Fruit fly (Drosophila melanogaster) whole organism, pupa: ENCODE measurements around the gene CG33966.

Experiments used
- CG12605 ChIP-seq: fragments of 200-800 bp; sonication (Bioruptor generic); IDR thresholded peaks from 2 replicates; pipeline ENCODE4 v1.3.6; 2022; ENCODE audit warnings: missing biosample characterization, missing genetic modification characterization
- CG14655 ChIP-seq: fragments of 200-800 bp; sonication (Bioruptor generic); optimal IDR thresholded peaks from 3 replicates; lab custom pipeline; 2017; ENCODE audit warnings: mild to moderate bottlenecking, missing biosample characterization, missing genetic modification reagents, missing genetic modification characterization
- CG15710 ChIP-seq: fragments of 200-800 bp; sonication (Bioruptor generic); optimal IDR thresholded peaks from 2 replicates; lab custom pipeline; 2018; ENCODE audit warnings: missing biosample characterization, mild to moderate bottlenecking, missing genetic modification characterization, moderate library complexity
- CG4496 ChIP-seq: fragments of 200-800 bp; sonication (Bioruptor generic); IDR thresholded peaks from 3 replicates; pipeline ENCODE4 v1.3.6; 2022; ENCODE audit warnings: missing biosample characterization, missing genetic modification characterization
- D1 ChIP-seq: fragments of 200-800 bp; sonication (Bioruptor generic); optimal IDR thresholded peaks from 2 replicates; lab custom pipeline; 2018; ENCODE audit warnings: missing biosample characterization, mild to moderate bottlenecking, missing genetic modification characterization, moderate library complexity
- EcR ChIP-seq: fragments of 200-800 bp; sonication (Bioruptor generic); optimal IDR thresholded peaks from 3 replicates; lab custom pipeline; 2019; ENCODE audit warnings: missing biosample characterization, missing genetic modification characterization, mild to moderate bottlenecking, moderate library complexity, missing genetic modification reagents
- fd96Ca ChIP-seq: fragments of 200-800 bp; sonication (Bioruptor generic); IDR thresholded peaks from 3 replicates; pipeline ENCODE4 v1.3.6; 2022; ENCODE audit warnings: missing biosample characterization, missing genetic modification characterization
- rn ChIP-seq: fragments of 200-800 bp; sonication (Bioruptor generic); IDR thresholded peaks from 2 replicates; pipeline ENCODE4 v1.3.6; 2022; ENCODE audit warnings: missing biosample characterization, missing genetic modification characterization

- TF ChIP-seq EcR (no peak), rn (GFP tag; lab: Robert Waterston, UW) (no peak), fd96Ca (GFP tag; lab: Robert Waterston, UW) (no peak), CG14655 (GFP tag; lab: Kevin White, UChicago) (no peak), CG4496 (GFP tag; lab: Robert Waterston, UW) (no peak), D1 (tag; lab: Kevin White, UChicago) (no peak), CG12605 (GFP tag; lab: Robert Waterston, UW) (no peak), CG15710 (tag; lab: Kevin White, UChicago) (no peak)
These were observed 40.6 kb upstream of the CG33966 start, which contains the start of gene Trhn for dm6 chr3L:1193123-1193844.
